Worm (Caenorhabditis elegans) whole organism, midembryonic: ENCODE measurements around the gene pgp-8.

ENCODE experiments used
- T22C8.4 ChIP-seq: fragments of 200-800 bp; sonication (Bioruptor generic); IDR thresholded peaks from 2 replicates; pipeline ENCODE4 v1.3.6; 2022; ENCODE audit warnings: missing genetic modification characterization, missing compliant biosample characterization
- cog-1 ChIP-seq: sonication (generic microtip); optimal IDR thresholded peaks from 2 replicates; lab custom pipeline; 2016; ENCODE audit warnings: missing genetic modification characterization, missing compliant biosample characterization
- flt-1 ChIP-seq: fragments of 200-800 bp; sonication (Bioruptor generic); IDR thresholded peaks from 2 replicates; pipeline ENCODE4 v1.3.6; 2022; ENCODE audit warnings: missing genetic modification characterization, missing compliant biosample characterization
- tab-1 ChIP-seq: fragments of 200-800 bp; sonication (Bioruptor generic); IDR thresholded peaks from 2 replicates; pipeline ENCODE4 v1.3.6; 2022; ENCODE audit warnings: missing genetic modification characterization, missing compliant biosample characterization
- ztf-29 ChIP-seq: fragments of 200-800 bp; sonication (Bioruptor generic); IDR thresholded peaks from 2 replicates; pipeline ENCODE4 v1.3.6; 2022; ENCODE audit warnings: missing genetic modification reagents, missing genetic modification characterization, missing compliant biosample characterization

- TF ChIP-seq flt-1 (GFP tag; lab: Robert Waterston, UW), result no peak
- no peak for TF ChIP-seq ztf-29 (GFP tag; lab: Robert Waterston, UW)
- no peak for TF ChIP-seq cog-1 (tag; lab: Kevin White, UChicago)
- TF ChIP-seq tab-1 (GFP tag; lab: Robert Waterston, UW), result no peak
- no peak for TF ChIP-seq T22C8.4 (GFP tag; lab: Robert Waterston, UW)
These were observed 26.6 kb downstream of the pgp-8 start for ce11 chrX:10837609-10838008.
